Worm (Caenorhabditis elegans) whole organism, early embryonic: ENCODE data around the gene Y54G2A.26.

ENCODE experiments used
- B0310.2 ChIP-seq: sonication (generic microtip); optimal IDR thresholded peaks from 2 replicates; lab custom pipeline; 2016; ENCODE audit warnings: mild to moderate bottlenecking, missing genetic modification characterization, missing compliant biosample characterization
- F13C5.2 ChIP-seq: sonication (generic microtip); optimal IDR thresholded peaks from 2 replicates; lab custom pipeline; 2017; ENCODE audit warnings: mild to moderate bottlenecking, missing genetic modification characterization, inconsistent platforms, missing compliant biosample characterization
- aly-1 ChIP-seq: sonication (generic microtip); optimal IDR thresholded peaks from 2 replicates; lab custom pipeline; 2016; ENCODE audit warnings: missing genetic modification characterization, missing compliant biosample characterization
- ama-1 ChIP-seq: fragments of 150-350 bp; optimal IDR thresholded peaks from 2 replicates; lab custom pipeline; 2014
- ceh-13 ChIP-seq: fragments of 200-800 bp; sonication (Bioruptor generic); optimal IDR thresholded peaks from 2 replicates; lab custom pipeline; 2018; ENCODE audit warnings: mild to moderate bottlenecking, missing genetic modification characterization, missing compliant biosample characterization
- ceh-36 ChIP-seq: sonication (generic microtip); optimal IDR thresholded peaks from 2 replicates; lab custom pipeline; 2016; ENCODE audit warnings: missing genetic modification characterization, inconsistent platforms, missing compliant biosample characterization
- ets-7 ChIP-seq: sonication (generic microtip); optimal IDR thresholded peaks from 2 replicates; lab custom pipeline; 2016; ENCODE audit warnings: missing genotype, missing genetic modification characterization, missing compliant biosample characterization
- flt-1 ChIP-seq: fragments of 200-800 bp; sonication (Bioruptor generic); IDR thresholded peaks from 2 replicates; pipeline ENCODE4 v1.3.6; 2022; ENCODE audit warnings: missing genetic modification characterization, missing compliant biosample characterization
- hmbx-1 ChIP-seq: sonication (generic microtip); optimal IDR thresholded peaks from 2 replicates; lab custom pipeline; 2016; ENCODE audit warnings: mild to moderate bottlenecking, missing genetic modification characterization, missing compliant biosample characterization
- hmg-4 ChIP-seq: fragments of 200-800 bp; sonication (Bioruptor generic); optimal IDR thresholded peaks from 2 replicates; lab custom pipeline; 2018; ENCODE audit warnings: mild to moderate bottlenecking, missing genetic modification characterization, missing compliant biosample characterization
- hnd-1 ChIP-seq: sonication (generic microtip); optimal IDR thresholded peaks from 2 replicates; lab custom pipeline; 2016; ENCODE audit warnings: missing genetic modification characterization, missing compliant biosample characterization
- pes-1 ChIP-seq: fragments of 200-800 bp; sonication (Bioruptor generic); IDR thresholded peaks from 2 replicates; pipeline ENCODE4 v1.3.6; 2022; ENCODE audit warnings: missing genetic modification reagents, missing genetic modification characterization, missing compliant biosample characterization
- scrt-1 ChIP-seq: fragments of 200-800 bp; sonication (Bioruptor generic); IDR thresholded peaks from 2 replicates; pipeline ENCODE4 v1.3.6; 2022; ENCODE audit warnings: missing genetic modification characterization, missing compliant biosample characterization
- sea-1 ChIP-seq: fragments of 200-800 bp; sonication (Bioruptor generic); conservative IDR thresholded peaks from 2 replicates; pipeline ENCODE4 v1.3.6; 2022; ENCODE audit warnings: missing genetic modification characterization, missing compliant biosample characterization
- tbx-11 ChIP-seq: fragments of 200-800 bp; sonication (Bioruptor generic); IDR thresholded peaks from 2 replicates; pipeline ENCODE4 v1.3.6; 2022; ENCODE audit warnings: missing genetic modification characterization, missing compliant biosample characterization
- tbx-37 ChIP-seq: fragments of 200-800 bp; sonication (Bioruptor generic); conservative IDR thresholded peaks from 2 replicates; pipeline ENCODE4 v1.3.6; 2022; ENCODE audit warnings: missing genetic modification reagents, missing genetic modification characterization, missing compliant biosample characterization
- tra-4 ChIP-seq: sonication (generic microtip); optimal IDR thresholded peaks from 2 replicates; lab custom pipeline; 2017; ENCODE audit warnings: missing genetic modification characterization, missing compliant biosample characterization

Gene Y54G2A.26

DNA sequence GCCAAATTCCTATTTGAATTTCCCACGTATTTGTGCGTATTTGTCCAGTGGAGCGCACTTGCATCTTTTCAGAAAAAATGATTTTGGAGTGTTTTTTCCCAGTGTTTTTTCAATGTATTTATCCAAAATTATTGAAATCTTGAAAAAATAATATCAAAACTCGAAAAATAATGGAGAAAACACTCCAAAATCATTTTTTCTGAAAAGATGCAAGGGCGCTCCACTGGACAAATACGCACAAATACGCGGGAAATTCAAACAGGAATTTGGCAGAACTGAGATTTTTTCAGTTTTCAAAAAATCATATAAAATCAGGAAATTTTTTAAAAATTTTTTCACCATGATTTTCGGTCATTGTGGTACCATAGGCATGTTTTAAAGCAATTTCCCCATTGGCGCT lies 16.4 kb upstream of the Y54G2A.26 start:
- TF ChIP-seq pes-1 (GFP tag; lab: Robert Waterston, UW) (no peak), hnd-1 (tag; lab: Kevin White, UChicago) (no peak), scrt-1 (GFP tag; lab: Robert Waterston, UW) (no peak), sea-1 (no peak), ama-1 (lab: Kevin White, UChicago) (no peak), flt-1 (GFP tag; lab: Robert Waterston, UW) (no peak), tbx-37 (GFP tag; lab: Robert Waterston, UW) (no peak), B0310.2 (no peak), tra-4 (tag; lab: Kevin White, UChicago) (no peak), ceh-13 (GFP tag; lab: Kevin White, UChicago) (no peak)

- TF ChIP-seq ceh-13 (GFP tag; lab: Kevin White, UChicago) (no peak), ama-1 (lab: Kevin White, UChicago) (no peak), pes-1 (GFP tag; lab: Robert Waterston, UW) (no peak), hmg-4 (GFP tag; lab: Kevin White, UChicago) (no peak), flt-1 (GFP tag; lab: Robert Waterston, UW) (no peak), aly-1 (no peak), tbx-37 (GFP tag; lab: Robert Waterston, UW) (no peak), hmbx-1 (tag; lab: Kevin White, UChicago) (no peak), tbx-11 (GFP tag; lab: Robert Waterston, UW) (no peak), ets-7 (tag; lab: Kevin White, UChicago) (no peak), tra-4 (tag; lab: Kevin White, UChicago) (no peak), sea-1 (no peak), hnd-1 (tag; lab: Kevin White, UChicago) (no peak)
Observed at ce11 chrIV:3008828-3009227, 13.6 kb upstream of the Y54G2A.26 start, which contains the start of gene Y54G2A.73. Y54G2A.73 (minus strand) TSS chrIV:3008892.

DNA sequence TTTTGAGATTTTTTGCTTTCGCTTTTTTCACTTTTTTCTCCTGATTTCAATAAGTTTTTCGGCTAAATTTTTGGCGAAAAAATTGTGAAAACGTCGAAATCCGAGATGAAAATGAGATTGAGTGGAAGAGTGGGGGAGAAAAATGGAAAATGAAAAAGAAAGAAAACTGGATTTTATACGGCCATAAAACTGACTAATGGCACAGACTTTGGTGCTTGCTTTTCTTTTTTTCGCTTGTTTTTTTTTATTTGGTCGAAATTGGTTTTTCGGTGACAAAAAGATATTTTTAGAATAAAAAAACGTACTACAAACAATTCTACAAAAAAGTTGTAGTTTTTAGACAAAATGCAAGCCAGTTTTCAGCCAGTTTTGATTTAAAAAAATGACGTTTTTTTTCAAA lies 7.5 kb upstream of the Y54G2A.26 start:
- no peak for TF ChIP-seq pes-1 (GFP tag; lab: Robert Waterston, UW)
- TF ChIP-seq ama-1 (lab: Kevin White, UChicago) = no peak
- no peak for TF ChIP-seq ets-7 (tag; lab: Kevin White, UChicago)
- no peak for TF ChIP-seq tra-4 (tag; lab: Kevin White, UChicago)
- no peak for TF ChIP-seq B0310.2
- TF ChIP-seq aly-1 = no peak
- TF ChIP-seq tbx-37 (GFP tag; lab: Robert Waterston, UW) = no peak
- TF ChIP-seq scrt-1 (GFP tag; lab: Robert Waterston, UW) = no peak
- TF ChIP-seq hmbx-1 (tag; lab: Kevin White, UChicago) = no peak
- no peak for TF ChIP-seq sea-1
- no peak for TF ChIP-seq ceh-36 (tag; lab: Kevin White, UChicago)
- TF ChIP-seq hnd-1 (tag; lab: Kevin White, UChicago) = no peak

ce11 chrIV:3001500-3001899 lies 6.2 kb upstream of the Y54G2A.26 start:
- TF ChIP-seq ama-1 (lab: Kevin White, UChicago) (no peak), scrt-1 (GFP tag; lab: Robert Waterston, UW) (no peak), pes-1 (GFP tag; lab: Robert Waterston, UW) (no peak), ets-7 (tag; lab: Kevin White, UChicago) (no peak), sea-1 (no peak), flt-1 (GFP tag; lab: Robert Waterston, UW) (no peak), tra-4 (tag; lab: Kevin White, UChicago) (no peak), tbx-37 (GFP tag; lab: Robert Waterston, UW) (no peak), tbx-11 (GFP tag; lab: Robert Waterston, UW) (no peak), aly-1 (no peak), ceh-36 (tag; lab: Kevin White, UChicago) (no peak), hnd-1 (tag; lab: Kevin White, UChicago) (no peak)

ce11 chrIV:2998597-2999161 lies 3.4 kb upstream of the Y54G2A.26 start:
- TF ChIP-seq hnd-1 (tag; lab: Kevin White, UChicago) = no peak
- peak; percentile 67 for TF ChIP-seq aly-1
- TF ChIP-seq tbx-11 (GFP tag; lab: Robert Waterston, UW) = no peak
- no peak for TF ChIP-seq hmbx-1 (tag; lab: Kevin White, UChicago)
- no peak for TF ChIP-seq tra-4 (tag; lab: Kevin White, UChicago)
- no peak for TF ChIP-seq scrt-1 (GFP tag; lab: Robert Waterston, UW)
- peak; percentile 39 for TF ChIP-seq hmg-4 (GFP tag; lab: Kevin White, UChicago)
- TF ChIP-seq F13C5.2 (tag; lab: Kevin White, UChicago) = peak; percentile 16

- no peak for TF ChIP-seq scrt-1 (GFP tag; lab: Robert Waterston, UW)
- peak; percentile 18 for TF ChIP-seq hmg-4 (GFP tag; lab: Kevin White, UChicago)
- TF ChIP-seq F13C5.2 (tag; lab: Kevin White, UChicago) = no peak
- no peak for TF ChIP-seq ama-1 (lab: Kevin White, UChicago)
- no peak for TF ChIP-seq ets-7 (tag; lab: Kevin White, UChicago)
- TF ChIP-seq flt-1 (GFP tag; lab: Robert Waterston, UW) = no peak
- TF ChIP-seq ceh-36 (tag; lab: Kevin White, UChicago) = no peak
- TF ChIP-seq tbx-11 (GFP tag; lab: Robert Waterston, UW) = no peak
- no peak for TF ChIP-seq ceh-13 (GFP tag; lab: Kevin White, UChicago)
Observed at ce11 chrIV:2997302-2997701, 2.0 kb upstream of the Y54G2A.26 start.

ce11 chrIV:2994883-2995282 lies 389 bp downstream of the Y54G2A.26 start:
- TF ChIP-seq tbx-37 (GFP tag; lab: Robert Waterston, UW) = no peak
- TF ChIP-seq tbx-11 (GFP tag; lab: Robert Waterston, UW) = no peak
- TF ChIP-seq flt-1 (GFP tag; lab: Robert Waterston, UW) = no peak
- TF ChIP-seq ama-1 (lab: Kevin White, UChicago) = no peak
- TF ChIP-seq aly-1 = no peak
- no peak for TF ChIP-seq hmg-4 (GFP tag; lab: Kevin White, UChicago)
- TF ChIP-seq ceh-13 (GFP tag; lab: Kevin White, UChicago) = no peak
- TF ChIP-seq pes-1 (GFP tag; lab: Robert Waterston, UW) = no peak
- TF ChIP-seq tra-4 (tag; lab: Kevin White, UChicago) = no peak
- no peak for TF ChIP-seq sea-1
- TF ChIP-seq B0310.2 = no peak
- TF ChIP-seq ets-7 (tag; lab: Kevin White, UChicago) = no peak
- TF ChIP-seq ceh-36 (tag; lab: Kevin White, UChicago) = no peak
- TF ChIP-seq hnd-1 (tag; lab: Kevin White, UChicago) = no peak
